Worm (Caenorhabditis elegans) whole organism, early embryonic: ENCODE measurements around the gene pmp-1.

Experiments
- ets-7 ChIP-seq: sonication (generic microtip); optimal IDR thresholded peaks from 2 replicates; lab custom pipeline; 2016; ENCODE audit warnings: missing genotype, missing genetic modification characterization, missing compliant biosample characterization
- flt-1 ChIP-seq: fragments of 200-800 bp; sonication (Bioruptor generic); IDR thresholded peaks from 2 replicates; pipeline ENCODE4 v1.3.6; 2022; ENCODE audit warnings: missing genetic modification characterization, missing compliant biosample characterization
- hmg-4 ChIP-seq: fragments of 200-800 bp; sonication (Bioruptor generic); optimal IDR thresholded peaks from 2 replicates; lab custom pipeline; 2018; ENCODE audit warnings: mild to moderate bottlenecking, missing genetic modification characterization, missing compliant biosample characterization
- hnd-1 ChIP-seq: sonication (generic microtip); optimal IDR thresholded peaks from 2 replicates; lab custom pipeline; 2016; ENCODE audit warnings: missing genetic modification characterization, missing compliant biosample characterization
- pes-1 ChIP-seq: fragments of 200-800 bp; sonication (Bioruptor generic); IDR thresholded peaks from 2 replicates; pipeline ENCODE4 v1.3.6; 2022; ENCODE audit warnings: missing genetic modification reagents, missing genetic modification characterization, missing compliant biosample characterization
- sea-1 ChIP-seq: fragments of 200-800 bp; sonication (Bioruptor generic); conservative IDR thresholded peaks from 2 replicates; pipeline ENCODE4 v1.3.6; 2022; ENCODE audit warnings: missing genetic modification characterization, missing compliant biosample characterization
- tra-4 ChIP-seq: sonication (generic microtip); optimal IDR thresholded peaks from 2 replicates; lab custom pipeline; 2017; ENCODE audit warnings: missing genetic modification characterization, missing compliant biosample characterization

- no peak for TF ChIP-seq flt-1 (GFP tag; lab: Robert Waterston, UW)
- TF ChIP-seq hmg-4 (GFP tag; lab: Kevin White, UChicago) = no peak
- TF ChIP-seq sea-1 = no peak
- no peak for TF ChIP-seq hnd-1 (tag; lab: Kevin White, UChicago)
- no peak for TF ChIP-seq tra-4 (tag; lab: Kevin White, UChicago)
- no peak for TF ChIP-seq ets-7 (tag; lab: Kevin White, UChicago)
- TF ChIP-seq pes-1 (GFP tag; lab: Robert Waterston, UW) = no peak
Observed at ce11 chrII:6909568-6910122, 26.1 kb upstream of the pmp-1 start, which contains the start of gene asm-1.
